Worm (Caenorhabditis elegans): ENCODE data around the gene cpg-19.

cpg-19 gene

ce11 chrX:16660268-16660667, 38.7 kb downstream of the cpg-19 start (continued):
- TF ChIP-seq Y79H2A.3 (GFP tag; conservative IDR thresholded peaks at IDR 0.05) (no peak), tbx-9 (tag; optimal IDR thresholded peaks at IDR 0.05; ENCODE audit: borderline replicate concordance) (no peak), snpc-1.1 (tag; optimal IDR thresholded peaks at IDR 0.05; ENCODE audit: insufficient read depth) (no peak)

DNA sequence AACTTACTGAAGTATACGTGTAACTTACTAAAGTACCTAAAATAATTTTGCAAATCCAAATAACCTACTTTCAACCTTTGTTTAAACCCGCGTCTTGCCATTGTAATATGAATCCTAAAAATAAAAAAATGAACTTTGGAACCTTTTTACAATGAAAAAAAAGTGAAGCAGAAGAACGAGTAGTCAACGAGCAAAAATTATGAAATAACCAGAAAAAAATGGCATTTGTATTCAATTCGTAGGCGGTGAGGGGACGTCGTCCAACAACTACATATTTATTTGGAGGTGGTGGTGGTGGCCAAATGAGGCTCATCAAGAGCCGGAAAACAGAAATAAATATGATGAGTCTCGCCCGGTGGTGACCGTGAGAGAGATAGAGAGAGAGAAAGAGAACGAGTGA, 41.1 kb downstream of the cpg-19 start, which contains the start of gene F43B10.1:
F43B10.1 (minus strand) TSS at position 101 of the 400 bp plus-strand sequence.
- TF ChIP-seq F33H1.4 (GFP tag; IDR thresholded peaks at IDR 0.05) = no peak
- TF ChIP-seq nfya-2 (GFP tag; IDR thresholded peaks at IDR 0.05) = no peak
- no peak for TF ChIP-seq hrde-1 (tag; optimal IDR thresholded peaks at IDR 0.05; ENCODE audit: borderline replicate concordance)
- no peak for TF ChIP-seq Y79H2A.3 (GFP tag; conservative IDR thresholded peaks at IDR 0.05)
- TF ChIP-seq hsf-1 (GFP tag; IDR thresholded peaks at IDR 0.05) = no peak

DNA sequence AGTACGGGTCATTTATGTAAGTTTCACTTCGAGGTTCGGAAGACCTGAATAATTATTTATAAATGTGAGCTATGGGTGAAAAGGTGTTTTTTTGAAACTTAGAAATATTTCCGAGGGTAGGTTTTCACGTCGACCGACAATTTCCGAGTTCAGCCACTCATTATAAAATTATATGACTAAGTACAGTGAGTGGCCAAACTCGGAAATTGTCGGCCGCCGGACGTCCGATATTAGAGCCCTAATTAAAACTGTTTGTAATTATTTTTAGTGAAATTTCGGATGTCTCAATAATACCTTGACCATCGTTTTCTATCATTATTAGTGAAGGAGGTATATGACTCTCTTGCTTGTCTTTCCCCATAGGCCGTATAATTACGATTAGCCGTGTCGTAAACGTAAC, 45.9 kb downstream of the cpg-19 start:
- TF ChIP-seq atf-7 (tag; optimal IDR thresholded peaks at IDR 0.05) = no peak
- TF ChIP-seq hmg-20 (GFP tag; IDR thresholded peaks at IDR 0.05) = no peak
- TF ChIP-seq snpc-3.4 (tag; optimal IDR thresholded peaks at IDR 0.05) = no peak
- TF ChIP-seq T26A5.8 (tag; optimal IDR thresholded peaks at IDR 0.05) = no peak
- no peak for TF ChIP-seq snpc-4 (GFP tag; optimal IDR thresholded peaks at IDR 0.05)
- TF ChIP-seq snpc-4 (tag; optimal IDR thresholded peaks at IDR 0.05) = peak in 2 of 4 experiments; percentile 80 to 82
- TF ChIP-seq snpc-1.1 (tag; optimal IDR thresholded peaks at IDR 0.05; ENCODE audit: insufficient read depth) = peak; percentile 31
- no peak for TF ChIP-seq bed-1 (GFP tag; IDR thresholded peaks at IDR 0.05)
- no peak for TF ChIP-seq die-1 (tag; optimal IDR thresholded peaks at IDR 0.05)
- no peak for TF ChIP-seq ztf-3 (GFP tag; optimal IDR thresholded peaks at IDR 0.05)
- TF ChIP-seq pha-4 (tag; optimal IDR thresholded peaks at IDR 0.05) = no peak
- no peak for TF ChIP-seq akir-1 (GFP tag; optimal IDR thresholded peaks at IDR 0.05)

DNA sequence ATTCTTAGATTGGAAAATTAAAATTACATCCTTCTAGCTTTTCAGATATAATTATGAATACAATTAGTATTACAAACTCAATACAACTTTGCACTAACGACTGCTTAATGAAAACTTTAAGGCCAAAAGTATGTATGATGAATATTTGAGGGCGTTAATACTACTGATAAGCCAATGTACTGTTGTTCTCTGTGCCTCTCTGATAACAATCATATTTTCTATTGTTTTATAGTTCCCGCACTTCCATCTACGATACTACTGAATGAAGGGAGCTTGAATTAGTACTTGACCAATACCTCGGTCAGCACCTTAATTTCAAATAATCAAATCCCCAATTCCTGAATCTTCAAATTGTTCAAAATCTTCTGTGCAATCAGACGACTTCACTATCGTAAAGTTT, 47.5 kb downstream of the cpg-19 start:
- TF ChIP-seq hrde-1 (tag; optimal IDR thresholded peaks at IDR 0.05; ENCODE audit: borderline replicate concordance) (no peak), nhr-80 (tag; optimal IDR thresholded peaks at IDR 0.05) (peak; percentile 42)

DNA sequence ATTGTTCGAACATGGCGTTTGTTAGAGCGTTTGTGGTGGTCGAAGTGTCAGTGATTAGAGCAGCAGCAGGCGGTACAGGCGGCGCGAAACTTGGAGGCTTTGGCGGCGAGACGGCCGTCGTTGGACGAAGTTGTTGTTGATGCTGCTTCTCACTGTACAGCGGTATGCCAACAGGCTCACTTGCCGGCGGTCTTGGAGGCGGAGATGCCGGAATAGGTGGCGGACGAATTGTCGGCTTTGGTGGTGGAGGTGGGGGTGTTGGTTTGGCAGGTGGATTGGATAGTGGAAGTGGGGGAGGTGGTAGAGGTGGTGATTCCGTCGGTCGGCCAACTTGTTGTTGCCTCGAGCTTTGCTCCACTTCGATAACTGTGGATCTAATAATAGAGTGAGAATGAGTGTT, 49.6 kb downstream of the cpg-19 start:
- TF ChIP-seq F49E8.2 (tag; optimal IDR thresholded peaks at IDR 0.05; ENCODE audit: insufficient read depth) (no peak), ztf-26 (tag; optimal IDR thresholded peaks at IDR 0.05) (no peak), efl-1 (GFP tag; optimal IDR thresholded peaks at IDR 0.05) (no peak), bed-1 (GFP tag; IDR thresholded peaks at IDR 0.05) (0 out of 2 replicates have a peak, but pooled peaks have one; percentile 65), F10E7.11 (tag; optimal IDR thresholded peaks at IDR 0.05) (no peak), aptf-2 (GFP tag; conservative IDR thresholded peaks at IDR 0.05) (no peak), lin-40 (tag; optimal IDR thresholded peaks at IDR 0.05) (no peak), Y95B8A.8 (GFP tag; IDR thresholded peaks at IDR 0.05) (no peak), K12H6.12 (tag; optimal IDR thresholded peaks at IDR 0.05) (no peak), lir-1 (GFP tag; conservative IDR thresholded peaks at IDR 0.05) (no peak), him-1 (tag; optimal IDR thresholded peaks at IDR 0.05) (no peak), dox-1 (GFP tag; IDR thresholded peaks at IDR 0.05) (0 out of 2 replicates have a peak, but pooled peaks have one; percentile 45), tbp1 (GFP tag; optimal IDR thresholded peaks at IDR 0.05) (no peak), hlh-12 (tag; optimal IDR thresholded peaks at IDR 0.05) (no peak), egl-44 (GFP tag; IDR thresholded peaks at IDR 0.05) (no peak), hsf-1 (GFP tag; IDR thresholded peaks at IDR 0.05) (no peak), nhr-80 (tag; optimal IDR thresholded peaks at IDR 0.05) (peak; percentile 25), egrh-3 (GFP tag; IDR thresholded peaks at IDR 0.05) (peak; percentile 56; the same call in 1 of the 2 replicates), lin-35 (GFP tag; optimal IDR thresholded peaks at IDR 0.05) (no peak), ztf-18 (tag; optimal IDR thresholded peaks at IDR 0.05) (no peak), zfh-2 (GFP tag; conservative IDR thresholded peaks at IDR 0.05) (peak; percentile 90), lin-54 (GFP tag; optimal IDR thresholded peaks at IDR 0.05) (no peak), nhr-27 (tag; optimal IDR thresholded peaks at IDR 0.05) (no peak)
